Fruit fly (Drosophila melanogaster): ENCODE results near the gene Rga.

Rga gene

dm6 chr3R:5620387-5620956 is 7.6 kb upstream of the Rga start (continued):
- TF ChIP-seq CG14050 (GFP tag; IDR thresholded peaks at IDR 0.05) (no peak), kay (GFP tag; optimal IDR thresholded peaks at IDR 0.05) (peak; percentile 10), CG14710 (tag; optimal IDR thresholded peaks at IDR 0.05) (peak; percentile 60), lola (GFP tag; optimal IDR thresholded peaks at IDR 0.05) (peak in 1 of 3 experiments; percentile 67), Dip3 (GFP tag; optimal IDR thresholded peaks at IDR 0.05) (peak; percentile 41), chn (GFP tag; optimal IDR thresholded peaks at IDR 0.05) (peak; percentile 43), CG34422 (GFP tag; IDR thresholded peaks at IDR 0.05) (peak; percentile 63; the same call in 2 of the 3 replicates), ranshi (GFP tag; IDR thresholded peaks at IDR 0.05) (peak; percentile 65; the same call in 1 of the 2 replicates), Hr39 (optimal IDR thresholded peaks at IDR 0.05) (no peak), CG11723 (GFP tag; optimal IDR thresholded peaks at IDR 0.05) (peak; percentile 48), Usf (GFP tag; optimal IDR thresholded peaks at IDR 0.05) (peak; percentile 6), CG16863 (GFP tag; optimal IDR thresholded peaks at IDR 0.05) (peak; percentile 61), Bteb2 (GFP tag; optimal IDR thresholded peaks at IDR 0.05) (no peak), luna (GFP tag; optimal IDR thresholded peaks at IDR 0.05) (peak; percentile 21), gsb-n (tag; optimal IDR thresholded peaks at IDR 0.05) (peak; percentile 42), CG4424 (GFP tag; optimal IDR thresholded peaks at IDR 0.05) (peak; percentile 80), Kr (GFP tag; optimal IDR thresholded peaks at IDR 0.05) (no peak), slou (GFP tag; optimal IDR thresholded peaks at IDR 0.05) (peak; percentile 41), CG7839 (tag; optimal IDR thresholded peaks at IDR 0.05) (peak; percentile 72), CG2120 (GFP tag; optimal IDR thresholded peaks at IDR 0.05) (peak; percentile 63), unpg (GFP tag; optimal IDR thresholded peaks at IDR 0.05) (peak; percentile 35), D19B (GFP tag; optimal IDR thresholded peaks at IDR 0.05) (peak; percentile 38), Drgx (GFP tag; IDR thresholded peaks at IDR 0.05) (peak; percentile 49; the same call in 1 of the 2 replicates), dpn (GFP tag; optimal IDR thresholded peaks at IDR 0.05) (peak; percentile 72 to 73), cas (GFP tag; IDR thresholded peaks at IDR 0.05) (no peak), hth (optimal IDR thresholded peaks at IDR 0.05) (no peak), Atf3 (GFP tag; optimal IDR thresholded peaks at IDR 0.05) (peak; percentile 21), bcd (GFP tag; optimal IDR thresholded peaks at IDR 0.05) (peak; percentile 59), CG6272 (GFP tag; IDR thresholded peaks at IDR 0.05) (peak; percentile 45), CG18599 (GFP tag; optimal IDR thresholded peaks at IDR 0.05) (peak; percentile 65), caup (GFP tag; optimal IDR thresholded peaks at IDR 0.05; ENCODE audit: severe bottlenecking) (peak; percentile 51), pho (GFP tag; optimal IDR thresholded peaks at IDR 0.05) (peak; percentile 38), CG16813 (GFP tag; IDR thresholded peaks at IDR 0.05; ENCODE audit: partially characterized antibody) (no peak), Antp (GFP tag; optimal IDR thresholded peaks at IDR 0.05) (peak; percentile 73), en (GFP tag; optimal IDR thresholded peaks at IDR 0.05) (peak; percentile 49), CG1233 (GFP tag; optimal IDR thresholded peaks at IDR 0.05) (peak; percentile 59), CG17328 (GFP tag; IDR thresholded peaks at IDR 0.05) (peak; percentile 58), ci (GFP tag; IDR thresholded peaks at IDR 0.05) (peak; percentile 85), Mrtf (GFP tag; IDR thresholded peaks at IDR 0.05) (peak; percentile 65), CG7745 (tag; optimal IDR thresholded peaks at IDR 0.05) (no peak), CG16815 (GFP tag; optimal IDR thresholded peaks at IDR 0.05) (peak; percentile 44), CG17385 (GFP tag; optimal IDR thresholded peaks at IDR 0.05) (peak; percentile 57), CG10979 (tag; optimal IDR thresholded peaks at IDR 0.05) (peak; percentile 71), CG3281 (GFP tag; optimal IDR thresholded peaks at IDR 0.05) (peak; percentile 3), Eip74EF (GFP tag; optimal IDR thresholded peaks at IDR 0.05) (peak in 1 of 2 experiments; percentile 65), CG6813 (GFP tag; optimal IDR thresholded peaks at IDR 0.05) (peak; percentile 47), Awh (GFP tag; IDR thresholded peaks at IDR 0.05) (peak; percentile 64; the same call in 1 of the 2 replicates), CG7928 (GFP tag; optimal IDR thresholded peaks at IDR 0.05) (no peak), knrl (GFP tag; IDR thresholded peaks at IDR 0.05; ENCODE audit: partially characterized antibody) (no peak), yki (optimal IDR thresholded peaks at IDR 0.05) (no peak)

Measured in whole organism, embryonic.